Fruit fly (Drosophila melanogaster) whole organism, embryonic: ENCODE measurements around the gene Acp63F.
A peak's percentile ranks its signal among the peaks of the same experiment; 100 is the strongest.

Experiments used
- Ada2b ChIP-seq: fragments of 200-800 bp; sonication (Bioruptor generic); IDR thresholded peaks from 2 replicates; pipeline ENCODE4 v1.3.6; 2022; ENCODE audit warnings: missing biosample characterization, missing genetic modification characterization
- Atf6 ChIP-seq: fragments of 200-800 bp; sonication (Bioruptor generic); IDR thresholded peaks from 2 replicates; pipeline ENCODE4 v1.3.6; 2022; ENCODE audit warnings: missing biosample characterization, missing genetic modification characterization
- CG10959 ChIP-seq: fragments of 200-800 bp; sonication (Bioruptor generic); IDR thresholded peaks from 2 replicates; pipeline ENCODE4 v1.3.6; 2022; ENCODE audit warnings: missing biosample characterization, missing genetic modification characterization
- CG11504 ChIP-seq: fragments of 200-800 bp; sonication (Bioruptor generic); optimal IDR thresholded peaks from 3 replicates; lab custom pipeline; 2019; ENCODE audit warnings: missing biosample characterization, mild to moderate bottlenecking, missing genetic modification characterization, moderate library complexity
- CG12744 ChIP-seq: fragments of 200-800 bp; sonication (Bioruptor generic); optimal IDR thresholded peaks from 2 replicates; lab custom pipeline; 2016; ENCODE audit warnings: missing biosample characterization, missing genetic modification characterization
- CG1603 ChIP-seq: fragments of 200-800 bp; sonication (Bioruptor generic); optimal IDR thresholded peaks from 2 replicates; lab custom pipeline; 2019; ENCODE audit warnings: missing biosample characterization, mild to moderate bottlenecking, missing genetic modification characterization, moderate library complexity
- CG16779 ChIP-seq: fragments of 200-800 bp; sonication (Bioruptor generic); IDR thresholded peaks from 2 replicates; pipeline ENCODE4 v1.3.6; 2022; ENCODE audit warnings: missing biosample characterization, missing genetic modification characterization
- CG18262 ChIP-seq: fragments of 200-800 bp; optimal IDR thresholded peaks from 3 replicates; lab custom pipeline; 2019; ENCODE audit warnings: missing biosample characterization, mild to moderate bottlenecking, missing genetic modification characterization, moderate library complexity
- CG30403 ChIP-seq: fragments of 200-800 bp; sonication (Bioruptor generic); optimal IDR thresholded peaks from 3 replicates; lab custom pipeline; 2016; ENCODE audit warnings: missing biosample characterization, missing genetic modification characterization
- CG31224 ChIP-seq: fragments of 200-800 bp; sonication (Bioruptor generic); IDR thresholded peaks from 2 replicates; pipeline ENCODE4 v1.3.6; 2022; ENCODE audit warnings: missing biosample characterization, missing genetic modification characterization
- CG3163 ChIP-seq: fragments of 200-800 bp; sonication (Bioruptor generic); optimal IDR thresholded peaks from 3 replicates; lab custom pipeline; 2016; ENCODE audit warnings: missing biosample characterization, missing genetic modification characterization
- CG34224 ChIP-seq: fragments of 200-800 bp; sonication (Bioruptor generic); IDR thresholded peaks from 3 replicates; pipeline ENCODE4 v1.3.6; 2022; ENCODE audit warnings: missing biosample characterization, missing genetic modification characterization; ENCODE audit not compliant: partially characterized antibody
- CG4424 ChIP-seq: fragments of 200-800 bp; sonication (Bioruptor generic); optimal IDR thresholded peaks from 3 replicates; lab custom pipeline; 2016; ENCODE audit warnings: missing biosample characterization, missing genetic modification characterization
- CG6175 ChIP-seq: fragments of 200-800 bp; sonication (Bioruptor generic); IDR thresholded peaks from 3 replicates; pipeline ENCODE4 v1.3.6; 2022; ENCODE audit warnings: missing biosample characterization, missing genetic modification characterization
- CG6272 ChIP-seq: fragments of 200-800 bp; sonication (Bioruptor generic); IDR thresholded peaks from 2 replicates; pipeline ENCODE4 v1.3.6; 2022; ENCODE audit warnings: missing biosample characterization, missing genetic modification characterization
- CG6791 ChIP-seq: fragments of 200-800 bp; sonication (Bioruptor generic); IDR thresholded peaks from 3 replicates; pipeline ENCODE4 v1.3.6; 2022; ENCODE audit warnings: missing biosample characterization, missing genetic modification characterization; ENCODE audit not compliant: partially characterized antibody
- CG6813 ChIP-seq: fragments of 200-800 bp; sonication (Bioruptor generic); optimal IDR thresholded peaks from 2 replicates; lab custom pipeline; 2017; ENCODE audit warnings: missing biosample characterization, missing genetic modification characterization, mild to moderate bottlenecking, moderate library complexity, missing genetic modification reagents
- CG7786 ChIP-seq: fragments of 200-800 bp; sonication (Bioruptor generic); optimal IDR thresholded peaks from 2 replicates; lab custom pipeline; 2016; ENCODE audit warnings: missing biosample characterization, missing genetic modification characterization
- CG9932 ChIP-seq: fragments of 200-800 bp; sonication (Bioruptor generic); IDR thresholded peaks from 2 replicates; pipeline ENCODE4 v1.3.6; 2022; ENCODE audit warnings: missing biosample characterization, missing genetic modification characterization
- CoRest ChIP-seq: fragments of 200-800 bp; sonication (Bioruptor generic); optimal IDR thresholded peaks from 3 replicates; lab custom pipeline; 2018; ENCODE audit warnings: missing biosample characterization, mild to moderate bottlenecking, missing genetic modification characterization, moderate library complexity
- Dbx ChIP-seq: fragments of 200-800 bp; sonication (Bioruptor generic); IDR thresholded peaks from 3 replicates; pipeline ENCODE4 v1.3.6; 2022; ENCODE audit warnings: missing biosample characterization, missing genetic modification characterization
- Hr51 ChIP-seq, 2 experiments: fragments of 200-800 bp; sonication (Bioruptor generic); optimal IDR thresholded peaks; 2 replicates in 1 of 2; 3 replicates in 1 of 2; lab custom pipeline; 2016 to 2018; ENCODE audit warnings: missing biosample characterization in 2 of 2, missing genetic modification characterization in 2 of 2, mild to moderate bottlenecking in 1 of 2, moderate library complexity in 1 of 2
- Mrtf ChIP-seq: fragments of 200-800 bp; sonication (Bioruptor generic); IDR thresholded peaks from 3 replicates; pipeline ENCODE4 v1.3.6; 2022; ENCODE audit warnings: missing biosample characterization, missing genetic modification characterization
- Nf-YA ChIP-seq: fragments of 200-800 bp; sonication (Bioruptor generic); IDR thresholded peaks from 2 replicates; pipeline ENCODE4 v1.3.6; 2022; ENCODE audit warnings: missing biosample characterization, missing genetic modification characterization
- Ssrp ChIP-seq: fragments of 200-800 bp; sonication (Bioruptor generic); optimal IDR thresholded peaks from 2 replicates; lab custom pipeline; 2018; ENCODE audit warnings: missing biosample characterization, mild to moderate bottlenecking, missing genetic modification characterization, moderate library complexity
- ara ChIP-seq: fragments of 200-800 bp; sonication (Bioruptor generic); IDR thresholded peaks from 2 replicates; pipeline ENCODE4 v1.3.6; 2022; ENCODE audit warnings: missing biosample characterization, missing genetic modification characterization
- bsh ChIP-seq, 2 experiments: fragments of 200-800 bp; sonication (Bioruptor generic); optimal IDR thresholded peaks; 2 replicates each; lab custom pipeline; 2017 to 2018; ENCODE audit warnings: mild to moderate bottlenecking in 2 of 2, missing biosample characterization in 2 of 2, missing genetic modification characterization in 2 of 2, moderate library complexity in 1 of 2
- chif ChIP-seq, 2 experiments: fragments of 200-800 bp; sonication (Bioruptor generic); optimal IDR thresholded peaks; 3 replicates each; lab custom pipeline; 2016; ENCODE audit warnings: missing biosample characterization in 2 of 2, missing genetic modification characterization in 2 of 2
- dati ChIP-seq: fragments of 200-800 bp; sonication (Bioruptor generic); IDR thresholded peaks from 2 replicates; pipeline ENCODE4 v1.3.6; 2022; ENCODE audit warnings: missing biosample characterization, missing genetic modification characterization
- dimm ChIP-seq: fragments of 200-800 bp; sonication (Bioruptor generic); IDR thresholded peaks from 2 replicates; pipeline ENCODE4 v1.3.6; 2022; ENCODE audit warnings: missing biosample characterization, missing genetic modification characterization
- dysf ChIP-seq: fragments of 200-800 bp; sonication (Bioruptor generic); IDR thresholded peaks from 3 replicates; pipeline ENCODE4 v1.3.6; 2022; ENCODE audit warnings: missing biosample characterization, missing genetic modification characterization
- grau ChIP-seq: fragments of 200-800 bp; optimal IDR thresholded peaks from 3 replicates; lab custom pipeline; 2019; ENCODE audit warnings: missing biosample characterization, mild to moderate bottlenecking, missing genetic modification characterization, moderate library complexity
- hbn ChIP-seq: fragments of 200-800 bp; sonication (Bioruptor generic); IDR thresholded peaks from 2 replicates; pipeline ENCODE4 v1.3.6; 2022; ENCODE audit warnings: missing biosample characterization, missing genetic modification characterization; ENCODE audit not compliant: partially characterized antibody
- her ChIP-seq: fragments of 200-800 bp; sonication (Bioruptor generic); optimal IDR thresholded peaks from 2 replicates; lab custom pipeline; 2016; ENCODE audit warnings: missing biosample characterization, missing genetic modification characterization
- kay ChIP-seq: fragments of 200-800 bp; sonication (Bioruptor generic); optimal IDR thresholded peaks from 2 replicates; lab custom pipeline; 2016; ENCODE audit warnings: missing biosample characterization, missing genetic modification characterization
- ken ChIP-seq: fragments of 200-800 bp; sonication (Bioruptor generic); IDR thresholded peaks from 3 replicates; pipeline ENCODE4 v1.3.6; 2022; ENCODE audit warnings: missing biosample characterization, missing genetic modification characterization
- lmd ChIP-seq: fragments of 200-800 bp; sonication (Bioruptor generic); IDR thresholded peaks from 2 replicates; pipeline ENCODE4 v1.3.6; 2022; ENCODE audit warnings: missing biosample characterization, missing genetic modification characterization
- lov ChIP-seq, 2 experiments: fragments of 200-800 bp in 1 of 2; fragments of >200 bp in 1 of 2; sonication (Bioruptor generic) in 1 of 2; IDR thresholded peaks in 1 of 2; optimal IDR thresholded peaks in 1 of 2; 2 replicates in 1 of 2; 3 replicates in 1 of 2; pipeline versions ENCODE4 v1.3.6 to Lab custom; 2017 to 2022; ENCODE audit warnings: missing biosample characterization in 1 of 2, missing genetic modification characterization in 1 of 2
- maf-S ChIP-seq: fragments of 200-800 bp; sonication (Bioruptor generic); optimal IDR thresholded peaks from 2 replicates; lab custom pipeline; 2016; ENCODE audit warnings: missing biosample characterization, missing genetic modification characterization
- pfk ChIP-seq: fragments of 200-800 bp; sonication (Bioruptor generic); optimal IDR thresholded peaks from 2 replicates; lab custom pipeline; 2018; ENCODE audit warnings: missing biosample characterization, mild to moderate bottlenecking, missing genetic modification characterization, moderate library complexity
- prd ChIP-seq, 3 experiments: fragments of >200 bp in 2 of 3; fragments of 200-800 bp in 1 of 3; sonication (Bioruptor generic) in 1 of 3; optimal IDR thresholded peaks in 2 of 3; IDR thresholded peaks in 1 of 3; 2 replicates in 2 of 3; 3 replicates in 1 of 3; pipeline versions ENCODE4 v1.3.6 to Lab custom; 2017 to 2022; ENCODE audit warnings: missing biosample characterization in 1 of 3, missing genetic modification characterization in 1 of 3
- sens ChIP-seq: fragments of 200-800 bp; sonication (Bioruptor generic); peaks from one replicate; lab custom pipeline; 2016; ENCODE audit warnings: missing biosample characterization, missing genetic modification characterization
- sisA ChIP-seq: fragments of 200-800 bp; sonication (Bioruptor generic); IDR thresholded peaks from 2 replicates; pipeline ENCODE4 v1.3.6; 2022; ENCODE audit warnings: missing biosample characterization, missing genetic modification characterization
- trem ChIP-seq: fragments of 200-800 bp; optimal IDR thresholded peaks from 3 replicates; lab custom pipeline; 2019; ENCODE audit warnings: missing biosample characterization, mild to moderate bottlenecking, missing genetic modification characterization, moderate library complexity
- vnd ChIP-seq: fragments of 200-800 bp; sonication (Bioruptor generic); IDR thresholded peaks from 3 replicates; pipeline ENCODE4 v1.3.6; 2022; ENCODE audit warnings: missing biosample characterization, missing genetic modification characterization; ENCODE audit not compliant: partially characterized antibody
- yki ChIP-seq: fragments of >200 bp; optimal IDR thresholded peaks from 3 replicates; lab custom pipeline; 2018
- zfh1 ChIP-seq: fragments of 200-800 bp; sonication (Bioruptor generic); IDR thresholded peaks from 3 replicates; pipeline ENCODE4 v1.3.6; 2022; ENCODE audit warnings: missing biosample characterization, missing genetic modification characterization

The Acp63F gene

dm6 chr3L:3797681-3798080, 18.5 kb downstream of the Acp63F start (continued):
- TF ChIP-seq CG1603 (tag; lab: Kevin White, UChicago), result peak; percentile 28
- no peak for TF ChIP-seq kay (GFP tag; lab: Kevin White, UChicago)
- no peak for TF ChIP-seq yki (lab: Kevin White, UChicago)
- TF ChIP-seq CG7786 (GFP tag; lab: Kevin White, UChicago), result no peak
- no peak for TF ChIP-seq pfk
- TF ChIP-seq maf-S (GFP tag; lab: Kevin White, UChicago), result no peak
- TF ChIP-seq Ssrp (tag; lab: Kevin White, UChicago), result no peak
- TF ChIP-seq CG3163 (GFP tag; lab: Kevin White, UChicago), result no peak
- no peak for TF ChIP-seq CG6813
- TF ChIP-seq trem (tag; lab: Kevin White, UChicago), result no peak
- no peak for TF ChIP-seq CG12744 (GFP tag; lab: Kevin White, UChicago)
- TF ChIP-seq CG16779 (GFP tag; lab: Robert Waterston, UW), result no peak
- no peak for TF ChIP-seq CG31224 (GFP tag; lab: Robert Waterston, UW)
- TF ChIP-seq CG10959 (GFP tag; lab: Robert Waterston, UW), result no peak
- TF ChIP-seq CoRest (tag; lab: Kevin White, UChicago), result no peak
- TF ChIP-seq, all 482 proteins: peak for 36

dm6 chr3L:3791043-3791682, 25.0 kb downstream of the Acp63F start:
- no peak for TF ChIP-seq sisA
- peak in 1 of 2 experiments; percentile 1 for TF ChIP-seq bsh (GFP tag; optimal IDR thresholded peaks at IDR 0.05; lab: Kevin White, UChicago)
- TF ChIP-seq CG30403 (GFP tag; lab: Kevin White, UChicago), result peak; percentile 23
- 0 out of 2 replicates have a peak, but pooled peaks have one; percentile 16 for TF ChIP-seq lmd (GFP tag; lab: Robert Waterston, UW)
- TF ChIP-seq Atf6, result no peak
- no peak for TF ChIP-seq lov (optimal IDR thresholded peaks at IDR 0.05; lab: Kevin White, UChicago)
- 0 out of 3 replicates have a peak, but pooled peaks have one; percentile 29 for TF ChIP-seq lov (GFP tag; IDR thresholded peaks at IDR 0.05; lab: Robert Waterston, UW)
- no peak for TF ChIP-seq CG6272 (GFP tag; lab: Robert Waterston, UW)
- no peak for TF ChIP-seq CG34224 (GFP tag; lab: Robert Waterston, UW)
- 0 out of 2 replicates have a peak, but pooled peaks have one; percentile 7 for TF ChIP-seq ara (GFP tag; lab: Robert Waterston, UW)
- 0 out of 3 replicates have a peak, but pooled peaks have one; percentile 32 for TF ChIP-seq Dbx (GFP tag; lab: Robert Waterston, UW)
- 0 out of 3 replicates have a peak, but pooled peaks have one; percentile 7 for TF ChIP-seq ken (GFP tag; lab: Robert Waterston, UW)
- TF ChIP-seq Ada2b, result 0 out of 2 replicates have a peak, but pooled peaks have one; percentile 4
- TF ChIP-seq Mrtf (GFP tag; lab: Robert Waterston, UW), result 0 out of 3 replicates have a peak, but pooled peaks have one; percentile 42
- TF ChIP-seq vnd (GFP tag; lab: Robert Waterston, UW), result no peak
- TF ChIP-seq Hr51 (GFP tag; optimal IDR thresholded peaks at IDR 0.05; lab: Kevin White, UChicago), result peak in 1 of 2 experiments; percentile 8
- peak; percentile 76 for TF ChIP-seq sens (GFP tag; lab: Kevin White, UChicago)
- TF ChIP-seq CG18262 (tag; lab: Kevin White, UChicago), result no peak
- TF ChIP-seq hbn (GFP tag; lab: Robert Waterston, UW), result no peak
- TF ChIP-seq grau (tag; lab: Kevin White, UChicago), result peak; percentile 46
- TF ChIP-seq CG4424 (GFP tag; lab: Kevin White, UChicago), result peak; percentile 31
- 0 out of 3 replicates have a peak, but pooled peaks have one; percentile 18 for TF ChIP-seq CG6175 (GFP tag; lab: Robert Waterston, UW)
- peak; percentile 28; the same call in 1 of the 2 replicates for TF ChIP-seq CG9932 (GFP tag; lab: Robert Waterston, UW)
- TF ChIP-seq CG11504 (tag; lab: Kevin White, UChicago), result peak; percentile 8
- TF ChIP-seq Nf-YA (GFP tag; lab: Robert Waterston, UW), result 0 out of 2 replicates have a peak, but pooled peaks have one; percentile 25
- TF ChIP-seq prd (optimal IDR thresholded peaks at IDR 0.05; lab: Kevin White, UChicago), result no peak
- peak; percentile 22; the same call in 1 of the 3 replicates for TF ChIP-seq prd (GFP tag; IDR thresholded peaks at IDR 0.05; lab: Robert Waterston, UW)
- no peak for TF ChIP-seq CG3163 (GFP tag; lab: Kevin White, UChicago)
- 0 out of 2 replicates have a peak, but pooled peaks have one; percentile 22 for TF ChIP-seq dimm
- TF ChIP-seq dati, result no peak
- peak; percentile 52 for TF ChIP-seq dysf (GFP tag; lab: Robert Waterston, UW)
- 0 out of 3 replicates have a peak, but pooled peaks have one; percentile 20 for TF ChIP-seq CG6791 (GFP tag; lab: Robert Waterston, UW)
- no peak for TF ChIP-seq her
- TF ChIP-seq chif (GFP tag; optimal IDR thresholded peaks at IDR 0.05; lab: Kevin White, UChicago), result peak in 1 of 2 experiments; percentile 7
- TF ChIP-seq zfh1 (GFP tag; lab: Robert Waterston, UW), result peak; percentile 54; the same call in 1 of the 3 replicates
